Fruit fly (Drosophila melanogaster) whole organism, wandering third instar larva: ENCODE data around the gene CG17440.

Experiments used
- CG32264 ChIP-seq: fragments of 200-800 bp; sonication (Bioruptor generic); optimal IDR thresholded peaks from 2 replicates; lab custom pipeline; 2016; ENCODE audit warnings: missing biosample characterization, missing genetic modification characterization
- CrebA ChIP-seq: fragments of 200-800 bp; sonication (Bioruptor generic); optimal IDR thresholded peaks from 2 replicates; lab custom pipeline; 2016; ENCODE audit warnings: missing biosample characterization, mild to moderate bottlenecking, missing genetic modification characterization, borderline replicate concordance
- Dfd ChIP-seq: fragments of >200 bp; optimal IDR thresholded peaks from 2 replicates; lab custom pipeline; 2017; ENCODE audit warnings: missing biosample characterization, missing genetic modification characterization
- Dif ChIP-seq: fragments of 200-275, 200-300 bp; sonication (Bioruptor generic); optimal IDR thresholded peaks from 2 replicates; lab custom pipeline; 2018; ENCODE audit warnings: missing biosample characterization, missing genetic modification characterization; ENCODE audit not compliant: partially characterized antibody
- GATAd ChIP-seq: sonication (Bioruptor generic); optimal IDR thresholded peaks from 2 replicates; lab custom pipeline; 2016; ENCODE audit warnings: missing biosample characterization, missing genetic modification characterization
- HLH106 ChIP-seq: fragments of 200-800 bp; optimal IDR thresholded peaks from 3 replicates; lab custom pipeline; 2019; ENCODE audit warnings: missing biosample characterization, mild to moderate bottlenecking, missing genetic modification characterization, moderate library complexity
- Hr78 ChIP-seq: fragments of >200 bp; optimal IDR thresholded peaks from 2 replicates; lab custom pipeline; 2017; ENCODE audit warnings: missing biosample characterization, missing genetic modification characterization
- Hr83 ChIP-seq: fragments of 200-300 bp; sonication (Bioruptor generic); optimal IDR thresholded peaks from 2 replicates; lab custom pipeline; 2016; ENCODE audit warnings: missing biosample characterization, mild to moderate bottlenecking, missing genetic modification characterization, moderate library complexity; ENCODE audit not compliant: poor library complexity, severe bottlenecking
- Jra ChIP-seq: sonication (Bioruptor generic); optimal IDR thresholded peaks from 2 replicates; lab custom pipeline; 2016; ENCODE audit warnings: missing biosample characterization, missing genetic modification characterization
- Mio ChIP-seq: sonication (Bioruptor generic); optimal IDR thresholded peaks from 2 replicates; lab custom pipeline; 2016; ENCODE audit warnings: missing biosample characterization, missing genetic modification characterization
- Myc ChIP-seq: fragments of >200 bp; optimal IDR thresholded peaks from 2 replicates; lab custom pipeline; 2017
- N ChIP-seq: fragments of >200 bp; optimal IDR thresholded peaks from 2 replicates; lab custom pipeline; 2018; ENCODE audit warnings: missing biosample characterization, missing external identifiers, missing genetic modification characterization
- OdsH ChIP-seq: fragments of 200-800 bp; sonication (Bioruptor generic); optimal IDR thresholded peaks from 2 replicates; lab custom pipeline; 2016; ENCODE audit warnings: missing biosample characterization, mild to moderate bottlenecking, missing genetic modification characterization
- Sp1 ChIP-seq: fragments of 200-800 bp; sonication (Bioruptor generic); optimal IDR thresholded peaks from 3 replicates; lab custom pipeline; 2019; ENCODE audit warnings: missing biosample characterization, mild to moderate bottlenecking, missing genetic modification characterization, moderate library complexity
- Vsx2 ChIP-seq: fragments of 200-300, 225-300 bp; sonication (Bioruptor generic); optimal IDR thresholded peaks from 2 replicates; lab custom pipeline; 2018; ENCODE audit warnings: missing biosample characterization, missing genetic modification characterization; ENCODE audit not compliant: partially characterized antibody
- br ChIP-seq: fragments of 200-800 bp; sonication (Bioruptor generic); optimal IDR thresholded peaks from 2 replicates; lab custom pipeline; 2016; ENCODE audit warnings: missing biosample characterization, missing genetic modification characterization
- brk ChIP-seq: fragments of 200-800 bp; sonication (Bioruptor generic); optimal IDR thresholded peaks from 2 replicates; lab custom pipeline; 2016; ENCODE audit warnings: missing biosample characterization, mild to moderate bottlenecking, missing genetic modification characterization
- dmrt93B ChIP-seq: fragments of 200-800 bp; sonication (Bioruptor generic); optimal IDR thresholded peaks from 2 replicates; lab custom pipeline; 2018; ENCODE audit warnings: missing biosample characterization, mild to moderate bottlenecking, missing genetic modification characterization
- ey ChIP-seq: fragments of 200-800 bp; sonication (Bioruptor generic); optimal IDR thresholded peaks from 2 replicates; lab custom pipeline; 2016; ENCODE audit warnings: missing biosample characterization, missing genetic modification characterization
- foxo ChIP-seq, 2 experiments: fragments of 200-800 bp; sonication (Bioruptor generic); optimal IDR thresholded peaks; 2 replicates in 1 of 2; 3 replicates in 1 of 2; lab custom pipeline; 2016 to 2017; ENCODE audit warnings: missing biosample characterization in 2 of 2, missing genetic modification characterization in 2 of 2
- fru ChIP-seq: fragments of 200-800 bp; sonication (Bioruptor generic); optimal IDR thresholded peaks from 3 replicates; lab custom pipeline; 2016; ENCODE audit warnings: missing biosample characterization, mild to moderate bottlenecking, missing genetic modification characterization
- h ChIP-seq: fragments of 200-800 bp; sonication (Bioruptor generic); optimal IDR thresholded peaks from 3 replicates; lab custom pipeline; 2016; ENCODE audit warnings: missing biosample characterization, mild to moderate bottlenecking, missing genetic modification characterization
- lola ChIP-seq: fragments of >200 bp; optimal IDR thresholded peaks from 2 replicates; lab custom pipeline; 2017; ENCODE audit warnings: missing biosample characterization, missing genetic modification characterization
- psq ChIP-seq: fragments of 200-800 bp; sonication (Bioruptor generic); optimal IDR thresholded peaks from 3 replicates; lab custom pipeline; 2017; ENCODE audit warnings: missing biosample characterization, mild to moderate bottlenecking, missing genetic modification characterization, moderate library complexity
- rgr ChIP-seq: fragments of 200-800 bp; sonication (Bioruptor generic); optimal IDR thresholded peaks from 3 replicates; lab custom pipeline; 2016; ENCODE audit warnings: missing biosample characterization, mild to moderate bottlenecking, missing genetic modification characterization
- tai ChIP-seq: sonication (Bioruptor generic); optimal IDR thresholded peaks from 2 replicates; lab custom pipeline; 2016; ENCODE audit warnings: missing biosample characterization, missing genetic modification characterization
- woc ChIP-seq: sonication (Bioruptor generic); optimal IDR thresholded peaks from 2 replicates; lab custom pipeline; 2016; ENCODE audit warnings: missing biosample characterization, mild to moderate bottlenecking, missing genetic modification characterization

The CG17440 gene

dm6 chrX:9225137-9225536, 44.6 kb downstream of the CG17440 start, which contains the start of gene CG15370:
TSS of gene CG15370 (plus strand) at chrX:9225437.
- TF ChIP-seq Sp1 (GFP tag; lab: Kevin White, UChicago) (no peak), woc (GFP tag; lab: Kevin White, UChicago) (no peak), rgr (GFP tag; lab: Kevin White, UChicago) (no peak), h (no peak), Hr78 (no peak), Jra (GFP tag; lab: Kevin White, UChicago) (no peak), psq (GFP tag; lab: Kevin White, UChicago) (no peak), Mio (GFP tag; lab: Kevin White, UChicago) (no peak), foxo (GFP tag; optimal IDR thresholded peaks at IDR 0.05; lab: Kevin White, UChicago) (no peak), HLH106 (tag; lab: Kevin White, UChicago) (no peak), Myc (lab: Kevin White, UChicago) (no peak)

- TF ChIP-seq lola (GFP tag; lab: Kevin White, UChicago) (no peak), OdsH (GFP tag; lab: Kevin White, UChicago) (no peak), Dfd (GFP tag; lab: Kevin White, UChicago) (no peak), Mio (GFP tag; lab: Kevin White, UChicago) (no peak), Dif (GFP tag; lab: Kevin White, UChicago) (no peak), CrebA (GFP tag; lab: Kevin White, UChicago) (no peak), CG32264 (GFP tag; lab: Kevin White, UChicago) (no peak), Jra (GFP tag; lab: Kevin White, UChicago) (no peak), br (no peak), Vsx2 (no peak), woc (GFP tag; lab: Kevin White, UChicago) (no peak), fru (GFP tag; lab: Kevin White, UChicago) (no peak), tai (no peak), ey (GFP tag; lab: Kevin White, UChicago) (no peak), GATAd (GFP tag; lab: Kevin White, UChicago) (no peak), dmrt93B (GFP tag; lab: Kevin White, UChicago) (no peak), Hr83 (GFP tag; lab: Kevin White, UChicago) (no peak)
- TF ChIP-seq, all 38 proteins: peak for 0
Measured at dm6 chrX:9224423-9224822, 45.3 kb downstream of the CG17440 start.

DNA sequence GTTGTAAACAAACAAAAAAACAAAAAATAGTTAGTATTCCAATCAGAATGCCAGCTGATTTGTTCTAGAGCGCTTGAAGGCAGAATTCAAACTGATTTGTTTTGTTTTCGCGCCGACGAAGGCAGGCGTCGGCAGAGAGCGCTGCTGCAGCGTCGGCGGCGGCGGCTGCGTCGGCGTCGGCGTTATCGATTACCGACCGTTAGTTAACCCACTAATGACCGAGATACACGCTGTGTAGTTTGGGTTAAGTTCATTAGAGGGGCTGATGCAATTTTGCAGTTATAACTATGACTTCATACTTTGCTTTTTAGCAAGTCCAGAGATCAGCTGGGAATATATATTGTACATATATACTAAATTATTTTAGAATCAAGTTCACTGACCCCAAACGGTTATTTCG, 46.5 kb downstream of the CG17440 start, which contains the start of gene t:
Gene t (minus strand): TSS at position 76 of the 400 bp plus-strand sequence.
- no peak for TF ChIP-seq N

- TF ChIP-seq brk (GFP tag; lab: Kevin White, UChicago) = no peak
- TF ChIP-seq foxo (GFP tag; optimal IDR thresholded peaks at IDR 0.05; lab: Kevin White, UChicago) = peak in 1 of 2 experiments; percentile 3
Measured at dm6 chrX:9220434-9220833, 49.3 kb downstream of the CG17440 start.
